Fruit fly (Drosophila melanogaster): ENCODE data around the gene ppk19.

The ppk19 gene

DNA sequence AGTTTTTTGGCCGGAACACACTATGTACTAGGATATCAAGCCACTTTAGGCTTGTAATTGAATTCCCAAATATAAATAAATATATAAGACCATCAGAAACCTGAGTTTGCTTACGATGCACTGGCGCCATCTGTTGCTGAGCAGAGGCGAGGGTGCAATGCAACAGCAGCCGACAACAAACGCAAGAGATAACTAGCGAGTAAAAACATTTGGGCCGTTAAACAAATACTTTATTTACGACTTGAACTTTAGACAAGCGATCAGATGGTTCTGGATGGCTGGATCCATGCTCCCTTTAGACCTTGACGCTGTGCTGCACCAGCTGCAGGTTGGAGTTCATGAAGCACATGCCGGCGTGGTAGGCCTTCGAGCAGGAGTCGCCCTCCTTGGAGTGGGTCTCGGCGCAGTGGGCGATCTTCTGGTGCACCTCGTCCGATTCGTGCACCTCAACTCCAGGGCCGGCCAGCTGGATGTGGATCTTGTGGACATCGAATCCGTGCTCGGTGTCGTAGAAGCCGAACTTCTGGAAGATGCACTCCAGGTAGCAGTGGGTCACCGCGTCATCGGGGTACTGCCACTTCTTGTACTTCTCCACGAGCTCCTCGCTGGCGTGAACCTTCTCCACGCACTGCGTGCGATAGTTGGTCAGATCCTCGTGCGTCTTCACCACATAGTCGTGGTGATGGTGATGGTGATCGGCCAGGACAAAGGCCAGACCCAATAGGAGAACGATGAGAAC, 44.0 kb downstream of the ppk19 start (continued):
- TF ChIP-seq gce (GFP tag; IDR thresholded peaks at IDR 0.05), result no peak
- TF ChIP-seq CG7786 (GFP tag; optimal IDR thresholded peaks at IDR 0.05), result no peak
- no peak for TF ChIP-seq CG33557 (GFP tag; optimal IDR thresholded peaks at IDR 0.05)
- no peak for TF ChIP-seq gt (GFP tag; IDR thresholded peaks at IDR 0.05)
- TF ChIP-seq jigr1 (GFP tag; IDR thresholded peaks at IDR 0.05), result no peak

DNA sequence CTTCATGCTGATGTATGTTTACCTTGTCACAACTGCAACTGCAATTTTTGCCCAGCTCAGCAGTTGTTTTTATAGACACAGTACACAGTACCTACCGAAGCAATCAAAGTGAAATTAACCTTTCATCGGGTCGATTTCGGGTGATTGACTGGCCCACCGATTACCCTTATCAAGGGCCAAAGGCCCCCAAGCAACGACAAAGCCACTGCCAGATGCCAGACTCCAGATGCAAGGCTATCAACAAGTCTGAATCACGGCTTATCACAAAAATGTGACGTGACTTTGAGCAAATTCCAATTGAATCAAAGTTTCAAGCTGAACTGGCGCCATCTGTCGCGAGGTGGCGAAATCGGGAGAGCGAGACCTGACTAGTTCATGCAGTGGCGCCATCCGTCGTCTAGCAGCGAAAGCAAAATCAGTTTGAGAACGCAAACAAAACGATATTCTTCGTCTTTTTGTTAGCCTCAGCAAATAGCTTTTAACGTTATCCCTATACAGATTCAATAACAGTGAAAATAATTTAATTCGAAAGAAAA, 44.6 kb downstream of the ppk19 start, which contains the start of gene Obp99b:
Gene Obp99b (minus strand): TSS at position 115 of the 536 bp plus-strand sequence.
- TF ChIP-seq jigr1 (GFP tag; IDR thresholded peaks at IDR 0.05) (no peak), CG11247 (GFP tag; IDR thresholded peaks at IDR 0.05) (peak; percentile 87), Eip74EF (GFP tag; optimal IDR thresholded peaks at IDR 0.05) (no peak), ham (GFP tag; IDR thresholded peaks at IDR 0.05) (no peak; the same call in 1 of the 2 replicates), Opbp (GFP tag; IDR thresholded peaks at IDR 0.05; ENCODE audit: partially characterized antibody) (no peak), shn (GFP tag; optimal IDR thresholded peaks at IDR 0.05) (peak; percentile 89), CG14441 (GFP tag; IDR thresholded peaks at IDR 0.05) (peak; percentile 69), CG18764 (GFP tag; optimal IDR thresholded peaks at IDR 0.05) (peak; percentile 65), NfI (GFP tag; optimal IDR thresholded peaks at IDR 0.05) (peak; percentile 91), CG6272 (GFP tag; IDR thresholded peaks at IDR 0.05) (no peak), CG10959 (GFP tag; IDR thresholded peaks at IDR 0.05) (peak; percentile 88), CG17568 (GFP tag; optimal IDR thresholded peaks at IDR 0.05) (peak; percentile 70), CG31388 (GFP tag; optimal IDR thresholded peaks at IDR 0.05) (peak; percentile 14), D19B (GFP tag; optimal IDR thresholded peaks at IDR 0.05) (peak; percentile 54), CG1233 (GFP tag; optimal IDR thresholded peaks at IDR 0.05) (peak; percentile 82), CG13296 (GFP tag; optimal IDR thresholded peaks at IDR 0.05) (peak; percentile 75), CG13624 (GFP tag; optimal IDR thresholded peaks at IDR 0.05) (peak; percentile 73), CG8924 (tag; optimal IDR thresholded peaks at IDR 0.05) (peak; percentile 11), mld (GFP tag; IDR thresholded peaks at IDR 0.05; ENCODE audit: partially characterized antibody) (no peak), ranshi (GFP tag; IDR thresholded peaks at IDR 0.05) (peak; percentile 69), GATAe (GFP tag; conservative IDR thresholded peaks at IDR 0.05) (peak; percentile 63), chinmo (GFP tag; IDR thresholded peaks at IDR 0.05; ENCODE audit: partially characterized antibody) (peak; percentile 61; the same call in 1 of the 4 replicates), CG14050 (GFP tag; IDR thresholded peaks at IDR 0.05) (peak; percentile 61; the same call in 2 of the 3 replicates), CG3995 (GFP tag; optimal IDR thresholded peaks at IDR 0.05) (no peak), Ravus (GFP tag; IDR thresholded peaks at IDR 0.05) (peak; percentile 2; the same call in 1 of the 2 replicates), Rx (GFP tag; IDR thresholded peaks at IDR 0.05) (peak; percentile 69), so (GFP tag; IDR thresholded peaks at IDR 0.05) (peak; percentile 57; the same call in 2 of the 3 replicates), CG12659 (GFP tag; optimal IDR thresholded peaks at IDR 0.05) (peak; percentile 49), ase (GFP tag; IDR thresholded peaks at IDR 0.05) (peak; percentile 84; the same call in 2 of the 3 replicates), sc (optimal IDR thresholded peaks at IDR 0.05) (no peak), sc (GFP tag; optimal IDR thresholded peaks at IDR 0.05) (peak; percentile 80), CG6813 (GFP tag; optimal IDR thresholded peaks at IDR 0.05) (peak; percentile 82), CG13775 (GFP tag; optimal IDR thresholded peaks at IDR 0.05) (peak; percentile 80), Max (GFP tag; optimal IDR thresholded peaks at IDR 0.05) (peak; percentile 39), NC2β (GFP tag; optimal IDR thresholded peaks at IDR 0.05) (peak; percentile 82), odd (GFP tag; optimal IDR thresholded peaks at IDR 0.05) (peak; percentile 83), Deaf1 (tag; optimal IDR thresholded peaks at IDR 0.05) (no peak), al (GFP tag; IDR thresholded peaks at IDR 0.05) (peak; percentile 41; the same call in 1 of the 2 replicates), chif (GFP tag; optimal IDR thresholded peaks at IDR 0.05) (peak; percentile 56 to 84), fd64A (GFP tag; optimal IDR thresholded peaks at IDR 0.05) (peak; percentile 87), knrl (GFP tag; IDR thresholded peaks at IDR 0.05; ENCODE audit: partially characterized antibody) (no peak), disco-r (GFP tag; optimal IDR thresholded peaks at IDR 0.05) (peak; percentile 69), repo (GFP tag; optimal IDR thresholded peaks at IDR 0.05) (peak; percentile 75)

Measured in whole organism, embryonic.